Fruit fly (Drosophila melanogaster): ENCODE data around the gene Msp300.

- TF ChIP-seq CG8301 (tag; optimal IDR thresholded peaks at IDR 0.05) (no peak), CG13204 (GFP tag; optimal IDR thresholded peaks at IDR 0.05) (no peak), EcR (GFP tag; optimal IDR thresholded peaks at IDR 0.05) (no peak), D1 (tag; optimal IDR thresholded peaks at IDR 0.05) (no peak), CG10348 (GFP tag; IDR thresholded peaks at IDR 0.05) (no peak), Pif1B (GFP tag; optimal IDR thresholded peaks at IDR 0.05) (no peak)
These were observed 8.5 kb upstream of the Msp300 start for dm6 chr2L:5092145-5092544.
